Fruit fly (Drosophila melanogaster): ENCODE results near the gene EMC2B.

Gene EMC2B

dm6 chr3R:16982108-16982707 is 9.5 kb downstream of the EMC2B start, which contains the start of gene AhcyL2:
Gene AhcyL2, minus strand, starts transcription at chr3R:16982158.
- no peak for TF ChIP-seq CG12605 (GFP tag; IDR thresholded peaks at IDR 0.05)
- peak; percentile 71 for TF ChIP-seq EcR (GFP tag; optimal IDR thresholded peaks at IDR 0.05)
- no peak for TF ChIP-seq CG34367 (tag; optimal IDR thresholded peaks at IDR 0.05)

- TF ChIP-seq gl (tag; optimal IDR thresholded peaks at IDR 0.05) (no peak), CG14655 (GFP tag; optimal IDR thresholded peaks at IDR 0.05) (no peak), fd96Ca (GFP tag; IDR thresholded peaks at IDR 0.05) (no peak), D1 (tag; optimal IDR thresholded peaks at IDR 0.05) (no peak), CG8159 (tag; optimal IDR thresholded peaks at IDR 0.05) (no peak), Snoo (tag; optimal IDR thresholded peaks at IDR 0.05) (no peak), CG13204 (GFP tag; optimal IDR thresholded peaks at IDR 0.05) (no peak), CG4496 (GFP tag; IDR thresholded peaks at IDR 0.05) (no peak), Ets98B (GFP tag; IDR thresholded peaks at IDR 0.05) (no peak), CG15710 (tag; optimal IDR thresholded peaks at IDR 0.05) (no peak), CG8301 (tag; optimal IDR thresholded peaks at IDR 0.05) (no peak), CG17806 (tag; optimal IDR thresholded peaks at IDR 0.05) (no peak), CG10348 (GFP tag; IDR thresholded peaks at IDR 0.05) (no peak), CG12605 (GFP tag; IDR thresholded peaks at IDR 0.05) (no peak), CG9948 (tag; optimal IDR thresholded peaks at IDR 0.05) (no peak), CG32121 (GFP tag; IDR thresholded peaks at IDR 0.05) (no peak), Pif1A (GFP tag; optimal IDR thresholded peaks at IDR 0.05) (no peak), EcR (GFP tag; optimal IDR thresholded peaks at IDR 0.05) (no peak), Pif1B (GFP tag; optimal IDR thresholded peaks at IDR 0.05) (no peak)
Measured at dm6 chr3R:16980958-16981623, 10.6 kb downstream of the EMC2B start.

dm6 chr3R:16977745-16978305 is 13.9 kb downstream of the EMC2B start, which contains the start of gene Actn3:
Gene Actn3, minus strand, starts transcription at chr3R:16977795.
- TF ChIP-seq CG32121 (GFP tag; IDR thresholded peaks at IDR 0.05) (no peak), D1 (tag; optimal IDR thresholded peaks at IDR 0.05) (peak; percentile 82)

DNA sequence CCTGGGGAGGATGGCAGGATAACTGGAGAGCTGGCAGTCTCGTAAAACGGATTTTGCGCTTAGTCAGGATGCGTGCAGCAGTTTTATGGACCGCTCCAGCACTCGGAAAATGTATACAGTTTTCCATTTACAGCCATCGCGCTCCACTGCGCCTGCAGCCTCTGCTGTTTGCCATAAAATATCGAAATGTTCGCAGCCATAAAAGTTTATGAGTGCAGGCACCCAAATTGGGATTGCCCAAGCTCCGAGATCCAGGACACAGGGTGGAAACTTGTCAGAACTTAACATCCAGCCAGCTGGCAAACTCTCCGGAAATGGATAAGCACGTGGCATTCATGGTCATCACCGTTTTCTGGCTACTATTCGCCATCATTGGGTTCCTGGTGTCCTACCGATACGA is 16.8 kb downstream of the EMC2B start, which contains the start of gene VhaM9.7-d:
TSS of gene VhaM9.7-d (plus strand) at position 301 of the 400 bp plus-strand sequence.
- no peak for TF ChIP-seq Snoo (tag; optimal IDR thresholded peaks at IDR 0.05)
- TF ChIP-seq CG10348 (GFP tag; IDR thresholded peaks at IDR 0.05): no peak

DNA sequence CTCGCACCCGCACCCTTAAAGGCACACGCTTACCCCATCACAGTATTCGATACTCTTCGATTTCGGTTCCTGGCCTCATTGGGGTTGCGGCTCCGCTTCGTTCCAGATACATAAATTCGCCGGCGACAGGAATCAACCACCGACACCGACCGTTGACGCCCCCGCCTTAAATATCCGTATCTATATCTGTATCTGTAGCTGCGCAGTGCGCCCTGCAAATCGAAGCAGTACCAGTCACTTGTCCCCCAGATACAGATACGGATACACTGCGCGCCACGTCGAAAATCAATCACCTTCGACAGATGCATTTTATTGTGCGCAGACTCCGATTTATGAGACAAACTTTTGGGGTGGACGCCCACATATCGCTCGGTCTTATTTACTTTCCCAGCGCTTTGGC is 19.1 kb downstream of the EMC2B start:
- no peak for TF ChIP-seq rn (GFP tag; IDR thresholded peaks at IDR 0.05)
- no peak for TF ChIP-seq CG8159 (tag; optimal IDR thresholded peaks at IDR 0.05)
- TF ChIP-seq CG12605 (GFP tag; IDR thresholded peaks at IDR 0.05): no peak
- no peak for TF ChIP-seq CG10348 (GFP tag; IDR thresholded peaks at IDR 0.05)
- TF ChIP-seq CG17806 (tag; optimal IDR thresholded peaks at IDR 0.05): no peak
- no peak for TF ChIP-seq Ets98B (GFP tag; IDR thresholded peaks at IDR 0.05)
- TF ChIP-seq EcR (GFP tag; optimal IDR thresholded peaks at IDR 0.05): no peak
- TF ChIP-seq CG13204 (GFP tag; optimal IDR thresholded peaks at IDR 0.05): no peak
- TF ChIP-seq fd96Ca (GFP tag; IDR thresholded peaks at IDR 0.05): no peak
- no peak for TF ChIP-seq CG32121 (GFP tag; IDR thresholded peaks at IDR 0.05)
- no peak for TF ChIP-seq CG34367 (tag; optimal IDR thresholded peaks at IDR 0.05)
- TF ChIP-seq CG9948 (tag; optimal IDR thresholded peaks at IDR 0.05): no peak
- TF ChIP-seq D1 (tag; optimal IDR thresholded peaks at IDR 0.05): no peak
- TF ChIP-seq Snoo (tag; optimal IDR thresholded peaks at IDR 0.05): no peak
- TF ChIP-seq Pif1A (GFP tag; optimal IDR thresholded peaks at IDR 0.05): no peak
- no peak for TF ChIP-seq Pif1B (GFP tag; optimal IDR thresholded peaks at IDR 0.05)
- TF ChIP-seq CG8301 (tag; optimal IDR thresholded peaks at IDR 0.05): no peak

- no peak for TF ChIP-seq CG17806 (tag; optimal IDR thresholded peaks at IDR 0.05)
- no peak for TF ChIP-seq Ets98B (GFP tag; IDR thresholded peaks at IDR 0.05)
- TF ChIP-seq CG15710 (tag; optimal IDR thresholded peaks at IDR 0.05): no peak
- TF ChIP-seq CG34367 (tag; optimal IDR thresholded peaks at IDR 0.05): no peak
- no peak for TF ChIP-seq Snoo (tag; optimal IDR thresholded peaks at IDR 0.05)
- TF ChIP-seq CG9948 (tag; optimal IDR thresholded peaks at IDR 0.05): no peak
- no peak for TF ChIP-seq CG32121 (GFP tag; IDR thresholded peaks at IDR 0.05)
- TF ChIP-seq EcR (GFP tag; optimal IDR thresholded peaks at IDR 0.05): no peak
- no peak for TF ChIP-seq rn (GFP tag; IDR thresholded peaks at IDR 0.05)
- TF ChIP-seq D1 (tag; optimal IDR thresholded peaks at IDR 0.05): no peak
- no peak for TF ChIP-seq CG8301 (tag; optimal IDR thresholded peaks at IDR 0.05)
- no peak for TF ChIP-seq CG12605 (GFP tag; IDR thresholded peaks at IDR 0.05)
- TF ChIP-seq CG10348 (GFP tag; IDR thresholded peaks at IDR 0.05): no peak
- TF ChIP-seq CG4496 (GFP tag; IDR thresholded peaks at IDR 0.05): no peak
Measured at dm6 chr3R:16972136-16972535, 19.5 kb downstream of the EMC2B start, which contains the start of gene Abd-B. Gene Abd-B, minus strand, starts transcription at chr3R:16972236.

All from whole organism, pupa.